Fruit fly (Drosophila melanogaster) whole organism, pupa: Measurements from ENCODE around the gene GstO3.

Experiments used
- CG32121 ChIP-seq: fragments of 200-800 bp; sonication (Bioruptor generic); IDR thresholded peaks from 2 replicates; pipeline ENCODE4 v1.3.6; 2022; ENCODE audit warnings: missing biosample characterization, missing genetic modification characterization
- CG34367 ChIP-seq: fragments of 200-800 bp; sonication (Bioruptor generic); optimal IDR thresholded peaks from 2 replicates; lab custom pipeline; 2018; ENCODE audit warnings: missing biosample characterization, mild to moderate bottlenecking, missing genetic modification characterization
- EcR ChIP-seq: fragments of 200-800 bp; sonication (Bioruptor generic); optimal IDR thresholded peaks from 3 replicates; lab custom pipeline; 2019; ENCODE audit warnings: missing biosample characterization, missing genetic modification characterization, mild to moderate bottlenecking, moderate library complexity, missing genetic modification reagents
- Ets98B ChIP-seq: fragments of 200-800 bp; sonication (Bioruptor generic); IDR thresholded peaks from 2 replicates; pipeline ENCODE4 v1.3.6; 2022; ENCODE audit warnings: missing biosample characterization, missing genetic modification characterization
- Pif1A ChIP-seq: fragments of 200-800 bp; sonication (Bioruptor generic); optimal IDR thresholded peaks from 3 replicates; lab custom pipeline; 2016; ENCODE audit warnings: missing biosample characterization, missing genetic modification characterization
- Snoo ChIP-seq: fragments of 200-800 bp; sonication (Bioruptor generic); optimal IDR thresholded peaks from 3 replicates; lab custom pipeline; 2017; ENCODE audit warnings: missing biosample characterization, mild to moderate bottlenecking, missing genetic modification characterization, inconsistent platforms

- TF ChIP-seq CG34367 (no peak), CG32121 (peak; percentile 47; the same call in 1 of the 2 replicates), Ets98B (GFP tag; lab: Robert Waterston, UW) (no peak), EcR (no peak), Snoo (tag; lab: Kevin White, UChicago) (no peak), Pif1A (no peak)
Measured at dm6 chr3L:8553125-8553524, 34.4 kb downstream of the GstO3 start.
